Worm (Caenorhabditis elegans) whole organism, late embryonic: Measurements from ENCODE around the gene clec-84.
"Not testable (repeated sequence)": the region's sequence is repeated elsewhere in the genome, so short reads cannot be mapped to it uniquely, and the experiment has no call there.

Experiments used
- K02D7.2 ChIP-seq: sonication (generic microtip); optimal IDR thresholded peaks from 2 replicates; lab custom pipeline; 2017; ENCODE audit warnings: mild to moderate bottlenecking, missing genetic modification characterization, missing compliant biosample characterization
- dve-1 ChIP-seq: sonication (generic microtip); optimal IDR thresholded peaks from 2 replicates; lab custom pipeline; 2017; ENCODE audit warnings: antibody characterized with exemption, mild to moderate bottlenecking, missing genetic modification characterization, missing compliant biosample characterization
- fax-1 ChIP-seq: sonication (generic microtip); optimal IDR thresholded peaks from 2 replicates; lab custom pipeline; 2016; ENCODE audit warnings: missing genotype, missing genetic modification characterization, missing compliant biosample characterization

clec-84 gene

DNA sequence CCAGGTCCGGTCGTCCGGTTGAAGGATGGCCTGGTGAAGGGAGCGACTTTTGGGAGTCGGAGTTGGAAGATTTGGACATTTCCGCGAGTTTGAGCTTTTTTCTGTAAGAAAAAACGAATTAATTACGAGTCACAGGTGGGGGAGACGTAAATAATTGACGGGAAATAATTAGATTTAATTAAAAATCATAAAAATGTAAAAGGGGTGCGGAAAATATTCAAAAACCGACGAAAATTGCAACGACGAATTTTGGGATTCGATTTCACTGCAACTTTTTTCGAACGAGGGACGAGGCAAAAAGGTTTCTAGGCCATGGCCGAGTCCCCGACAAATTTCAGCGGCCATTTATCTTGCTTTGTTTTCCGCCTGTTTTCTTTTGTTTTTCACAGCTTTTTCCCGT is 52.4 kb downstream of the clec-84 start, which contains the start of gene Y54G2A.19:
TSS of gene Y54G2A.19 (minus strand) at position 101 of the 400 bp plus-strand sequence.
- not testable (repeated sequence) for TF ChIP-seq fax-1 (tag; lab: Kevin White, UChicago); K02D7.2; dve-1
